Worm (Caenorhabditis elegans) whole organism, young adult: Measurements from ENCODE around the gene Y41D4B.1.
"Not testable (repeated sequence)": the region's sequence is repeated elsewhere in the genome, so short reads cannot be mapped to it uniquely, and the experiment has no call there.

Experiments used
- B0019.2 ChIP-seq: fragments of 200-800 bp; sonication (Bioruptor generic); conservative IDR thresholded peaks from 2 replicates; pipeline ENCODE4 v1.3.6; 2022; ENCODE audit warnings: missing genetic modification reagents, missing genetic modification characterization, missing compliant biosample characterization
- F22D6.2 ChIP-seq: sonication (generic microtip); optimal IDR thresholded peaks from 2 replicates; lab custom pipeline; 2016; ENCODE audit warnings: mild to moderate bottlenecking, missing genetic modification characterization, missing compliant biosample characterization
- F23B12.7 ChIP-seq: sonication (generic microtip); optimal IDR thresholded peaks from 2 replicates; lab custom pipeline; 2017; ENCODE audit warnings: missing genetic modification characterization, mild to moderate bottlenecking, missing compliant biosample characterization, antibody characterized with exemption, moderate library complexity; ENCODE audit not compliant: insufficient read depth
- Y53G8AR.9 ChIP-seq: fragments of 200-800 bp; sonication (Bioruptor generic); conservative IDR thresholded peaks from 2 replicates; pipeline ENCODE4 v1.3.6; 2022; ENCODE audit warnings: missing genetic modification reagents, missing genetic modification characterization, missing compliant biosample characterization
- Y79H2A.3 ChIP-seq: fragments of 200-800 bp; sonication (Bioruptor generic); conservative IDR thresholded peaks from 2 replicates; pipeline ENCODE4 v1.3.6; 2022; ENCODE audit warnings: missing genetic modification reagents, missing genetic modification characterization, missing compliant biosample characterization
- ZK185.1 ChIP-seq: sonication (generic microtip); optimal IDR thresholded peaks from 2 replicates; lab custom pipeline; 2016; ENCODE audit warnings: mild to moderate bottlenecking, missing genetic modification characterization, missing compliant biosample characterization; ENCODE audit not compliant: poor library complexity, severe bottlenecking
- attf-5 ChIP-seq: fragments of 200-800 bp; sonication (Bioruptor generic); optimal IDR thresholded peaks from 2 replicates; lab custom pipeline; 2018; ENCODE audit warnings: mild to moderate bottlenecking, missing genetic modification characterization, missing compliant biosample characterization
- bed-1 ChIP-seq: fragments of 200-800 bp; sonication (Bioruptor generic); IDR thresholded peaks from 2 replicates; pipeline ENCODE4 v1.3.6; 2022; ENCODE audit warnings: missing genetic modification reagents, missing genetic modification characterization, missing compliant biosample characterization
- cebp-1 ChIP-seq, 2 experiments: fragments of 200-800 bp in 1 of 2; sonication (Bioruptor generic) in 1 of 2; sonication (generic microtip) in 1 of 2; IDR thresholded peaks in 1 of 2; optimal IDR thresholded peaks in 1 of 2; 2 replicates each; pipeline versions ENCODE4 v1.3.6 to Lab custom; 2017 to 2022; ENCODE audit warnings: missing compliant biosample characterization in 2 of 2, missing genetic modification characterization in 2 of 2, mild to moderate bottlenecking in 1 of 2, missing genetic modification reagents in 1 of 2, moderate library complexity in 1 of 2
- cebp-2 ChIP-seq: fragments of 200-800 bp; sonication (Bioruptor generic); IDR thresholded peaks from 2 replicates; pipeline ENCODE4 v1.3.6; 2022; ENCODE audit warnings: missing genetic modification characterization, missing compliant biosample characterization
- ceh-79 ChIP-seq: sonication (generic microtip); optimal IDR thresholded peaks from 2 replicates; lab custom pipeline; 2017; ENCODE audit warnings: mild to moderate bottlenecking, missing genetic modification characterization, missing compliant biosample characterization
- dox-1 ChIP-seq: fragments of 200-800 bp; sonication (Bioruptor generic); IDR thresholded peaks from 2 replicates; pipeline ENCODE4 v1.3.6; 2022; ENCODE audit warnings: missing genetic modification reagents, missing genetic modification characterization, missing compliant biosample characterization
- efl-1 ChIP-seq: fragments of 150-350 bp; optimal IDR thresholded peaks from 2 replicates; lab custom pipeline; 2014; ENCODE audit warnings: missing biosample characterization, missing genetic modification reagents, missing genetic modification characterization
- egl-44 ChIP-seq: fragments of 200-800 bp; sonication (Bioruptor generic); IDR thresholded peaks from 2 replicates; pipeline ENCODE4 v1.3.6; 2022; ENCODE audit warnings: missing genetic modification reagents, missing genetic modification characterization, missing compliant biosample characterization
- ets-4 ChIP-seq: fragments of 200-800 bp; sonication (Bioruptor generic); optimal IDR thresholded peaks from 2 replicates; lab custom pipeline; 2018; ENCODE audit warnings: mild to moderate bottlenecking, missing genetic modification characterization, missing compliant biosample characterization
- fkh-3 ChIP-seq: sonication (generic microtip); optimal IDR thresholded peaks from 2 replicates; lab custom pipeline; 2016; ENCODE audit warnings: mild to moderate bottlenecking, missing genetic modification characterization, missing compliant biosample characterization
- him-1 ChIP-seq: sonication (generic microtip); optimal IDR thresholded peaks from 2 replicates; lab custom pipeline; 2016; ENCODE audit warnings: missing genotype, missing genetic modification reagents, missing genetic modification characterization, missing compliant biosample characterization
- hlh-12 ChIP-seq: sonication (generic microtip); optimal IDR thresholded peaks from 2 replicates; lab custom pipeline; 2016; ENCODE audit warnings: missing genetic modification characterization, missing compliant biosample characterization
- hmg-20 ChIP-seq: fragments of 200-800 bp; sonication (Bioruptor generic); IDR thresholded peaks from 2 replicates; pipeline ENCODE4 v1.3.6; 2022; ENCODE audit warnings: missing genetic modification reagents, missing genetic modification characterization, missing compliant biosample characterization
- lin-26 ChIP-seq: fragments of 200-800 bp; sonication (Bioruptor generic); IDR thresholded peaks from 2 replicates; pipeline ENCODE4 v1.3.6; 2022; ENCODE audit warnings: missing genetic modification reagents, missing genetic modification characterization, missing compliant biosample characterization
- nfyb-1 ChIP-seq: fragments of 200-800 bp; sonication (Bioruptor generic); IDR thresholded peaks from 2 replicates; pipeline ENCODE4 v1.3.6; 2022; ENCODE audit warnings: missing genetic modification reagents, missing genetic modification characterization, missing compliant biosample characterization
- nhr-80 ChIP-seq: sonication (generic microtip); optimal IDR thresholded peaks from 2 replicates; lab custom pipeline; 2016; ENCODE audit warnings: missing genetic modification characterization, missing compliant biosample characterization
- nhr-90 ChIP-seq: sonication (generic microtip); optimal IDR thresholded peaks from 2 replicates; lab custom pipeline; 2016; ENCODE audit warnings: missing genotype, mild to moderate bottlenecking, missing genetic modification characterization, missing compliant biosample characterization
- pbrm-1 ChIP-seq: fragments of 200-800 bp; sonication (Bioruptor generic); IDR thresholded peaks from 2 replicates; pipeline ENCODE4 v1.3.6; 2022; ENCODE audit warnings: missing genetic modification reagents, missing genetic modification characterization, missing compliant biosample characterization
- repo-1 ChIP-seq: sonication (generic microtip); optimal IDR thresholded peaks from 2 replicates; lab custom pipeline; 2017; ENCODE audit warnings: mild to moderate bottlenecking, missing genetic modification characterization, missing compliant biosample characterization
- snpc-4 ChIP-seq, 5 experiments: fragments of 150-350 bp in 1 of 5; sonication (generic microtip) in 4 of 5; optimal IDR thresholded peaks; 2 replicates each; lab custom pipeline; 2014 to 2018; ENCODE audit warnings: missing genetic modification characterization in 5 of 5, missing biosample characterization in 3 of 5, antibody characterized with exemption in 2 of 5, mild to moderate bottlenecking in 2 of 5, missing compliant biosample characterization in 2 of 5, missing genotype in 2 of 5, moderate library complexity in 2 of 5, missing genetic modification reagents in 1 of 5
- somi-1 ChIP-seq: fragments of 200-800 bp; sonication (Bioruptor generic); optimal IDR thresholded peaks from 2 replicates; lab custom pipeline; 2018; ENCODE audit warnings: mild to moderate bottlenecking, missing genetic modification characterization, missing compliant biosample characterization
- tbp1 ChIP-seq: fragments of 200-800 bp; sonication (Bioruptor generic); optimal IDR thresholded peaks from 2 replicates; lab custom pipeline; 2018; ENCODE audit warnings: mild to moderate bottlenecking, missing genetic modification characterization, missing compliant biosample characterization
- xnd-1 ChIP-seq: sonication (generic microtip); optimal IDR thresholded peaks from 2 replicates; lab custom pipeline; 2016; ENCODE audit warnings: missing genotype, missing genetic modification reagents, missing genetic modification characterization, missing compliant biosample characterization
- zfh-2 ChIP-seq: fragments of 200-800 bp; sonication (Bioruptor generic); conservative IDR thresholded peaks from 2 replicates; pipeline ENCODE4 v1.3.6; 2022; ENCODE audit warnings: missing genetic modification reagents, missing genetic modification characterization, missing compliant biosample characterization
- ztf-22 ChIP-seq: fragments of 200-800 bp; sonication (Bioruptor generic); optimal IDR thresholded peaks from 2 replicates; lab custom pipeline; 2018; ENCODE audit warnings: mild to moderate bottlenecking, missing genetic modification characterization, moderate library complexity, missing compliant biosample characterization
- ztf-25 ChIP-seq: fragments of 200-800 bp; sonication (Bioruptor generic); IDR thresholded peaks from 2 replicates; pipeline ENCODE4 v1.3.6; 2022; ENCODE audit warnings: missing genetic modification reagents, missing genetic modification characterization, missing compliant biosample characterization
- ztf-28 ChIP-seq: fragments of 200-800 bp; sonication (Bioruptor generic); IDR thresholded peaks from 2 replicates; pipeline ENCODE4 v1.3.6; 2022; ENCODE audit warnings: missing genetic modification reagents, missing genetic modification characterization, missing compliant biosample characterization

Gene Y41D4B.1

ce11 chrIV:1637333-1637732, 35.2 kb upstream of the Y41D4B.1 start (continued):
- TF ChIP-seq Y79H2A.3 (no peak), ztf-25 (no peak), nhr-90 (no peak), pbrm-1 (GFP tag; lab: Robert Waterston, UW) (peak; percentile 40; the same call in 1 of the 2 replicates), ztf-22 (no peak), F22D6.2 (tag; lab: Kevin White, UChicago) (no peak), efl-1 (GFP tag; lab: Kevin White, UChicago) (no peak), hlh-12 (tag; lab: Kevin White, UChicago) (no peak), bed-1 (GFP tag; lab: Robert Waterston, UW) (no peak), somi-1 (no peak), ztf-28 (GFP tag; lab: Robert Waterston, UW) (no peak), Y53G8AR.9 (no peak), snpc-4 (GFP tag; optimal IDR thresholded peaks at IDR 0.05; lab: Kevin White, UChicago) (no peak), snpc-4 (tag; optimal IDR thresholded peaks at IDR 0.05; lab: Kevin White, UChicago) (no peak), fkh-3 (tag; lab: Kevin White, UChicago) (no peak), xnd-1 (tag; lab: Kevin White, UChicago) (no peak), hmg-20 (GFP tag; lab: Robert Waterston, UW) (no peak), ceh-79 (no peak), cebp-2 (GFP tag; lab: Robert Waterston, UW) (no peak)

DNA sequence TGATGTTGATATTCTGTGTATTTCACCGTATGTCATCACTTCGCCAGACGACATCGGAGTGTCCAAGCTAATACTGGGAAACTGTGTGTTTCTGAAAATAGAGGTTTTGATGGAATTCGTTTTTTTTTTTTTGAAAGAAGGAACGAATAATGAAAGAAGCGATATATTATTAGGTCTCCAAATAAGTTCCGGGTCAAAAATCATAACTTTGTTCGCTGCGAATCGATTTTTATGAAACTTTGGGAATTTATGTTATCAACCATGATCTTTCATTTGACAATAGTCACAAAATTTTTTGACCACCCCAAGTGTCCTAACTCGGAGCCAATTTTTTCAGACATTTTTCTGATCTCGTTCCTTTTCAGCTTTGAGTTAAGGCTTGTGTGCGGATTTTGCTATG, 27.3 kb upstream of the Y41D4B.1 start, which contains the start of gene nhr-274:
TSS of gene nhr-274 (minus strand) at position 101 of the 400 bp plus-strand sequence.
- not testable (repeated sequence) for TF ChIP-seq repo-1 (tag; lab: Kevin White, UChicago); ets-4 (GFP tag; lab: Kevin White, UChicago); egl-44 (GFP tag; lab: Robert Waterston, UW)

DNA sequence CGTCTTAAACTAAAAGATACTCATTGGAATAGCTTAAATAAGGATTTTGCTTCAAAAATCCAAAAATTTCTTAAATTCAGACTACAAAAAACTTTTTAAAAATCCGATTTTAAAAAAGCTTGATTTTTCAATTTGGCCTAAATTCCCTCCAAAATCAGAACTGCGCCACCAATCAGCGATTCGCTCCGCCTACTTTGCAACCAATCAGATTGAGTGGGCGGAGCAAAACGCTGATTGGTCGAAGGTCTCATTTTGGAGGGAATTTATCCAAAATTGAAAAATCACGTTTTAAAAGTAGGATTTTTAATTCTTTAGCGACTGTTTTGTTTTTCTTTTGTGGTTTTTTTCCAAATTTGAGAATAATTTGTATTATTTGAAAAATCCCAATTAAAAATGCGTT, 23.1 kb upstream of the Y41D4B.1 start:
- TF ChIP-seq nfyb-1 (GFP tag; lab: Robert Waterston, UW) (0 out of 2 replicates have a peak, but pooled peaks have one; percentile 21), him-1 (tag; lab: Kevin White, UChicago) (no peak), ZK185.1 (tag; lab: Kevin White, UChicago) (no peak)

ce11 chrIV:1649794-1650193, 22.7 kb upstream of the Y41D4B.1 start:
- TF ChIP-seq tbp1 (GFP tag; lab: Kevin White, UChicago) (no peak), nhr-80 (tag; lab: Kevin White, UChicago) (peak; percentile 66), lin-26 (GFP tag; lab: Robert Waterston, UW) (no peak), cebp-1 (GFP tag; IDR thresholded peaks at IDR 0.05; lab: Robert Waterston, UW) (no peak), cebp-1 (tag; optimal IDR thresholded peaks at IDR 0.05; lab: Kevin White, UChicago) (peak; percentile 33), B0019.2 (GFP tag; lab: Robert Waterston, UW) (no peak), F23B12.7 (tag; lab: Kevin White, UChicago) (peak; percentile 49), zfh-2 (peak; percentile 31; the same call in 1 of the 2 replicates), dox-1 (GFP tag; lab: Robert Waterston, UW) (no peak), attf-5 (GFP tag; lab: Kevin White, UChicago) (peak; percentile 42), egl-44 (GFP tag; lab: Robert Waterston, UW) (0 out of 2 replicates have a peak, but pooled peaks have one; percentile 14)
- TF ChIP-seq, all 124 proteins: peak for 6
